Worm (Caenorhabditis elegans) whole organism, L2 larva: Measurements from ENCODE around the gene dmsr-14.

Experiments
- C34F6.9 ChIP-seq: fragments of 150-350 bp; optimal IDR thresholded peaks from 2 replicates; lab custom pipeline; 2014; ENCODE audit warnings: missing biosample characterization, missing genetic modification characterization
- F13H6.1 ChIP-seq: sonication (generic microtip); optimal IDR thresholded peaks from 2 replicates; lab custom pipeline; 2016; ENCODE audit warnings: missing genetic modification characterization, missing compliant biosample characterization
- R02D3.7 ChIP-seq: fragments of 150-350 bp; optimal IDR thresholded peaks from 2 replicates; lab custom pipeline; 2014; ENCODE audit warnings: missing biosample characterization, missing genetic modification characterization
- Y55F3AM.14 ChIP-seq: fragments of 200-800 bp; sonication (Bioruptor generic); optimal IDR thresholded peaks from 2 replicates; lab custom pipeline; 2018; ENCODE audit warnings: mild to moderate bottlenecking, missing genetic modification characterization, missing compliant biosample characterization
- ZK546.5 ChIP-seq: sonication (generic microtip); optimal IDR thresholded peaks from 2 replicates; lab custom pipeline; 2017; ENCODE audit warnings: missing biosample characterization, missing genetic modification characterization
- alr-1 ChIP-seq: fragments of 150-350 bp; optimal IDR thresholded peaks from 2 replicates; lab custom pipeline; 2014; ENCODE audit warnings: missing biosample characterization, missing genetic modification characterization
- aly-2 ChIP-seq: fragments of 150-350 bp; optimal IDR thresholded peaks from 2 replicates; lab custom pipeline; 2014; ENCODE audit warnings: missing biosample characterization, missing genetic modification characterization
- ama-1 ChIP-seq: fragments of 150-350 bp; optimal IDR thresholded peaks from 2 replicates; lab custom pipeline; 2018; ENCODE audit warnings: inconsistent platforms
- blmp-1 ChIP-seq: sonication (generic microtip); optimal IDR thresholded peaks from 2 replicates; lab custom pipeline; 2017; ENCODE audit warnings: missing genetic modification characterization, mild to moderate bottlenecking, missing compliant biosample characterization, antibody characterized with exemption, moderate library complexity; ENCODE audit not compliant: insufficient read depth
- ceh-16 ChIP-seq: fragments of 150-350 bp; optimal IDR thresholded peaks from 2 replicates; lab custom pipeline; 2014; ENCODE audit warnings: missing biosample characterization, missing genetic modification characterization
- ceh-82 ChIP-seq: fragments of 150-350 bp; optimal IDR thresholded peaks from 2 replicates; lab custom pipeline; 2014; ENCODE audit warnings: missing biosample characterization, missing genetic modification characterization
- crh-2 ChIP-seq: sonication (generic microtip); optimal IDR thresholded peaks from 2 replicates; lab custom pipeline; 2017; ENCODE audit warnings: missing biosample characterization, missing genetic modification characterization
- dmd-4 ChIP-seq: sonication (generic microtip); optimal IDR thresholded peaks from 2 replicates; lab custom pipeline; 2017; ENCODE audit warnings: missing biosample characterization, missing genetic modification characterization
- egl-27 ChIP-seq: sonication (generic microtip); optimal IDR thresholded peaks from 3 replicates; lab custom pipeline; 2017; ENCODE audit warnings: missing biosample characterization, missing genetic modification reagents, missing genetic modification characterization
- elt-1 ChIP-seq: fragments of 150-350 bp; optimal IDR thresholded peaks from 2 replicates; lab custom pipeline; 2014; ENCODE audit warnings: missing biosample characterization, missing genetic modification characterization
- elt-3 ChIP-seq: sonication (generic microtip); optimal IDR thresholded peaks from 2 replicates; lab custom pipeline; 2017; ENCODE audit warnings: missing biosample characterization, missing genetic modification characterization
- fos-1 ChIP-seq: fragments of 150-350 bp; optimal IDR thresholded peaks from 2 replicates; lab custom pipeline; 2014; ENCODE audit warnings: missing biosample characterization, missing genetic modification characterization
- gmeb-1 ChIP-seq: fragments of 150-350 bp; optimal IDR thresholded peaks from 2 replicates; lab custom pipeline; 2014; ENCODE audit warnings: missing biosample characterization, missing genetic modification characterization
- lin-11 ChIP-seq: fragments of 150-350 bp; sonication (generic microtip); optimal IDR thresholded peaks from 2 replicates; lab custom pipeline; 2014; ENCODE audit warnings: missing biosample characterization, missing genetic modification characterization, inconsistent platforms, mixed read lengths
- lin-13 ChIP-seq: fragments of 150-350 bp; optimal IDR thresholded peaks from 2 replicates; lab custom pipeline; 2014; ENCODE audit warnings: missing biosample characterization, missing genetic modification reagents, missing genetic modification characterization
- lin-39 ChIP-seq: fragments of 150-350 bp; optimal IDR thresholded peaks from 2 replicates; lab custom pipeline; 2014; ENCODE audit warnings: missing biosample characterization, missing genetic modification reagents, missing genetic modification characterization
- lsy-2 ChIP-seq, 2 experiments: fragments of 150-350 bp in 1 of 2; sonication (generic microtip) in 1 of 2; optimal IDR thresholded peaks; 2 replicates each; lab custom pipeline; 2014 to 2017; ENCODE audit warnings: missing biosample characterization in 2 of 2, missing genetic modification characterization in 2 of 2
- mab-5 ChIP-seq: fragments of 150-350 bp; optimal IDR thresholded peaks from 2 replicates; lab custom pipeline; 2014; ENCODE audit warnings: missing biosample characterization, missing genetic modification characterization
- mbf-1 ChIP-seq: sonication (generic microtip); optimal IDR thresholded peaks from 2 replicates; lab custom pipeline; 2017; ENCODE audit warnings: missing biosample characterization, missing genetic modification characterization
- mdl-1 ChIP-seq, 2 experiments: fragments of 150-350 bp in 1 of 2; sonication (generic microtip) in 1 of 2; optimal IDR thresholded peaks; 2 replicates each; lab custom pipeline; 2017; ENCODE audit warnings: missing biosample characterization in 2 of 2, missing genetic modification characterization in 2 of 2
- nhr-10 ChIP-seq: sonication (generic microtip); optimal IDR thresholded peaks from 2 replicates; lab custom pipeline; 2017; ENCODE audit warnings: missing biosample characterization, missing genetic modification characterization
- nhr-11 ChIP-seq: fragments of 150-350 bp; optimal IDR thresholded peaks from 2 replicates; lab custom pipeline; 2014; ENCODE audit warnings: missing biosample characterization, missing genetic modification characterization
- nhr-12 ChIP-seq: fragments of 150-350 bp; optimal IDR thresholded peaks from 2 replicates; lab custom pipeline; 2014; ENCODE audit warnings: missing biosample characterization, missing genetic modification characterization
- nhr-129 ChIP-seq: fragments of 150-350 bp; optimal IDR thresholded peaks from 2 replicates; lab custom pipeline; 2014; ENCODE audit warnings: missing biosample characterization, missing genetic modification characterization
- nhr-21 ChIP-seq: fragments of 150-350 bp; optimal IDR thresholded peaks from 2 replicates; lab custom pipeline; 2014; ENCODE audit warnings: missing biosample characterization, missing genetic modification characterization
- nhr-23 ChIP-seq: fragments of 150-350 bp; optimal IDR thresholded peaks from 2 replicates; lab custom pipeline; 2014; ENCODE audit warnings: missing biosample characterization, missing genetic modification reagents, missing genetic modification characterization
- nhr-237 ChIP-seq: fragments of 150-350 bp; optimal IDR thresholded peaks from 2 replicates; lab custom pipeline; 2014; ENCODE audit warnings: missing biosample characterization, missing genetic modification characterization
- nhr-25 ChIP-seq: fragments of 150-350 bp; sonication (generic microtip); optimal IDR thresholded peaks from 3 replicates; lab custom pipeline; 2014; ENCODE audit warnings: missing biosample characterization, missing genetic modification characterization
- nhr-6 ChIP-seq: fragments of 150-350 bp; optimal IDR thresholded peaks from 2 replicates; lab custom pipeline; 2014; ENCODE audit warnings: missing biosample characterization, missing genetic modification characterization
- nhr-77 ChIP-seq: fragments of 150-350 bp; optimal IDR thresholded peaks from 2 replicates; lab custom pipeline; 2014; ENCODE audit warnings: missing biosample characterization, missing genetic modification characterization
- peb-1 ChIP-seq: fragments of 150-350 bp; optimal IDR thresholded peaks from 2 replicates; lab custom pipeline; 2014; ENCODE audit warnings: missing biosample characterization, missing genetic modification characterization
- sem-4 ChIP-seq: fragments of 150-350 bp; optimal IDR thresholded peaks from 2 replicates; lab custom pipeline; 2014; ENCODE audit warnings: missing biosample characterization, missing genetic modification reagents, missing genetic modification characterization
- skn-1 ChIP-seq: sonication (generic microtip); optimal IDR thresholded peaks from 2 replicates; lab custom pipeline; 2017; ENCODE audit warnings: missing biosample characterization, missing genetic modification characterization
- sma-3 ChIP-seq: sonication (generic microtip); optimal IDR thresholded peaks from 2 replicates; lab custom pipeline; 2016; ENCODE audit warnings: missing genetic modification reagents, missing genetic modification characterization, missing compliant biosample characterization
- sma-9 ChIP-seq, 2 experiments: fragments of 150-350 bp in 1 of 2; sonication (generic microtip) in 1 of 2; optimal IDR thresholded peaks; 2 replicates each; lab custom pipeline; 2014 to 2016; ENCODE audit warnings: missing genetic modification characterization in 2 of 2, mild to moderate bottlenecking in 1 of 2, missing biosample characterization in 1 of 2, missing compliant biosample characterization in 1 of 2, missing genetic modification reagents in 1 of 2, moderate library complexity in 1 of 2
- snpc-4 ChIP-seq: fragments of 150-350 bp; optimal IDR thresholded peaks from 2 replicates; lab custom pipeline; 2014; ENCODE audit warnings: missing biosample characterization, missing genetic modification characterization
- unc-39 ChIP-seq: fragments of 150-350 bp; optimal IDR thresholded peaks from 2 replicates; lab custom pipeline; 2014; ENCODE audit warnings: missing biosample characterization, missing genetic modification characterization
- unc-55 ChIP-seq: fragments of 150-350 bp; sonication (generic microtip); optimal IDR thresholded peaks from 3 replicates; lab custom pipeline; 2014; ENCODE audit warnings: missing biosample characterization, missing genetic modification reagents, missing genetic modification characterization
- unc-62 ChIP-seq: fragments of 150-350 bp; optimal IDR thresholded peaks from 2 replicates; lab custom pipeline; 2014; ENCODE audit warnings: missing biosample characterization, missing genetic modification reagents, missing genetic modification characterization
- zag-1 ChIP-seq: fragments of 150-350 bp; optimal IDR thresholded peaks from 2 replicates; lab custom pipeline; 2014; ENCODE audit warnings: missing biosample characterization, missing genetic modification characterization
- ztf-1 ChIP-seq: fragments of 200-800 bp; sonication (Bioruptor generic); conservative IDR thresholded peaks from 2 replicates; pipeline ENCODE4 v1.3.6; 2022; ENCODE audit warnings: missing genetic modification characterization, missing compliant biosample characterization
- ztf-11 ChIP-seq: sonication (generic microtip); optimal IDR thresholded peaks from 2 replicates; lab custom pipeline; 2017; ENCODE audit warnings: missing biosample characterization, missing genetic modification characterization
- ztf-4 ChIP-seq: fragments of 150-350 bp; optimal IDR thresholded peaks from 2 replicates; lab custom pipeline; 2014; ENCODE audit warnings: missing biosample characterization, missing genetic modification characterization

The dmsr-14 gene

ce11 chrV:6799564-6799963, 17.5 kb downstream of the dmsr-14 start, which contains the start of gene dmsr-9:
Gene dmsr-9, minus strand, starts transcription at chrV:6799664.
- TF ChIP-seq ztf-4 (tag; lab: Kevin White, UChicago), result no peak

- TF ChIP-seq mab-5 (no peak), ama-1 (lab: Kevin White, UChicago) (no peak), nhr-12 (no peak), Y55F3AM.14 (no peak), mbf-1 (tag; lab: Kevin White, UChicago) (no peak), R02D3.7 (tag; lab: Kevin White, UChicago) (no peak), lsy-2 (tag; optimal IDR thresholded peaks at IDR 0.05; lab: Kevin White, UChicago) (peak in 1 of 2 experiments; percentile 50), nhr-6 (no peak), snpc-4 (tag; lab: Kevin White, UChicago) (no peak), ceh-16 (tag; lab: Kevin White, UChicago) (no peak), blmp-1 (no peak), nhr-21 (tag; lab: Kevin White, UChicago) (no peak), lin-13 (no peak), fos-1 (peak; percentile 87), aly-2 (tag; lab: Kevin White, UChicago) (no peak), gmeb-1 (tag; lab: Kevin White, UChicago) (no peak), ceh-82 (tag; lab: Kevin White, UChicago) (no peak), sem-4 (tag; lab: Kevin White, UChicago) (peak; percentile 28), elt-1 (no peak), peb-1 (tag; lab: Kevin White, UChicago) (no peak), ztf-1 (no peak), nhr-23 (no peak), dmd-4 (no peak), alr-1 (no peak), zag-1 (no peak), nhr-129 (tag; lab: Kevin White, UChicago) (peak; percentile 41), nhr-237 (tag; lab: Kevin White, UChicago) (no peak), nhr-10 (tag; lab: Kevin White, UChicago) (no peak), ZK546.5 (tag; lab: Kevin White, UChicago) (no peak), egl-27 (tag; lab: Kevin White, UChicago) (no peak), C34F6.9 (tag; lab: Kevin White, UChicago) (peak; percentile 22), sma-9 (GFP tag; optimal IDR thresholded peaks at IDR 0.05; lab: Kevin White, UChicago) (peak; percentile 56), sma-9 (tag; optimal IDR thresholded peaks at IDR 0.05; lab: Kevin White, UChicago) (no peak), elt-3 (tag; lab: Kevin White, UChicago) (no peak), F13H6.1 (tag; lab: Kevin White, UChicago) (peak; percentile 38), nhr-11 (no peak), mdl-1 (tag; optimal IDR thresholded peaks at IDR 0.05; lab: Kevin White, UChicago) (peak in 1 of 2 experiments; percentile 41), unc-62 (no peak), nhr-25 (tag; lab: Kevin White, UChicago) (peak; percentile 41), nhr-77 (tag; lab: Kevin White, UChicago) (no peak), unc-39 (tag; lab: Kevin White, UChicago) (no peak), skn-1 (no peak), lin-39 (tag; lab: Kevin White, UChicago) (no peak), crh-2 (peak; percentile 31), ztf-11 (tag; lab: Kevin White, UChicago) (no peak), lin-11 (no peak), sma-3 (no peak), ztf-4 (tag; lab: Kevin White, UChicago) (no peak), unc-55 (GFP tag; lab: Kevin White, UChicago) (peak; percentile 65)
Observed at ce11 chrV:6796894-6797293, 20.2 kb downstream of the dmsr-14 start.
